Worm (Caenorhabditis elegans): ENCODE data around the gene Y26G10.6.
A peak's percentile ranks its signal among the peaks of the same experiment; 100 is the strongest.

Y26G10.6 gene

ce11 chrV:17723142-17723781 is 23.5 kb downstream of the Y26G10.6 start:
- TF ChIP-seq mdl-1 (tag; optimal IDR thresholded peaks at IDR 0.05) (peak in 1 of 2 experiments; percentile 9), ceh-8 (GFP tag; optimal IDR thresholded peaks at IDR 0.05) (no peak), nhr-19 (GFP tag; conservative IDR thresholded peaks at IDR 0.05) (peak; percentile 73), hlh-4 (tag; optimal IDR thresholded peaks at IDR 0.05) (no peak), sup-37 (GFP tag; optimal IDR thresholded peaks at IDR 0.05) (no peak), zip-4 (GFP tag; optimal IDR thresholded peaks at IDR 0.05) (no peak), nhr-12 (tag; optimal IDR thresholded peaks at IDR 0.05) (no peak), pag-3 (tag; optimal IDR thresholded peaks at IDR 0.05; ENCODE audit: borderline replicate concordance, insufficient read depth) (no peak), dsc-1 (tag; optimal IDR thresholded peaks at IDR 0.05) (no peak), elt-2 (tag; optimal IDR thresholded peaks at IDR 0.05) (peak; percentile 17), lin-14 (GFP tag; optimal IDR thresholded peaks at IDR 0.05) (peak; percentile 19), nhr-85 (tag) (peak; percentile 76), fos-1 (tag; optimal IDR thresholded peaks at IDR 0.05) (no peak), blmp-1 (tag; optimal IDR thresholded peaks at IDR 0.05) (peak; percentile 49), nhr-77 (tag; optimal IDR thresholded peaks at IDR 0.05) (no peak), nhr-20 (tag; optimal IDR thresholded peaks at IDR 0.05) (peak; percentile 17), elt-3 (tag; optimal IDR thresholded peaks at IDR 0.05) (peak in 2 of 6 experiments; percentile 4 to 19)

DNA sequence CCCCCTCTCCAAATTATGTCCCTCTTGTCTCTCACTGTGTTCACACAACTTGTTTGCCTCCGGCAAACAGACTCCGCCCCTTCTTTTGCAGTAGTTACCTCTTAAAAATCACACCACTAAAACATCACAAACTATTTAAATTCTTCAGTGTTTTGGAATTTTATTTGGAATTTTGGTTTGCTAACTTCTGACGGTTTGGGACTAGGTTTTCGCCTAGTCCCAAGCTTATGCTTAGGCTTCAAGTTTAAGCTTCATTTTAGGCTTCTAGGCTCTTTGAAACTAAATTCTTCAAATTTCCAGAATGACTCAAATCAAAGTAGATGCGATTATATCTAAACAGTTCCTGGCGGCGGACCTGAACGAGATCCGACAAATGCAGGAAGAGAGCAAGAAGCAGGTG is 24.9 kb downstream of the Y26G10.6 start, which contains the start of gene fat-5:
TSS of gene fat-5 (plus strand) at position 301 of the 400 bp plus-strand sequence.
- no peak for TF ChIP-seq lin-39 (tag; optimal IDR thresholded peaks at IDR 0.05)
- TF ChIP-seq skn-1 (tag; optimal IDR thresholded peaks at IDR 0.05), result no peak
- TF ChIP-seq pag-3 (tag; optimal IDR thresholded peaks at IDR 0.05; ENCODE audit: borderline replicate concordance, insufficient read depth), result no peak
- no peak for TF ChIP-seq C04F5.9 (tag; optimal IDR thresholded peaks at IDR 0.05)
- no peak for TF ChIP-seq dpl-1 (GFP tag; optimal IDR thresholded peaks at IDR 0.05)

DNA sequence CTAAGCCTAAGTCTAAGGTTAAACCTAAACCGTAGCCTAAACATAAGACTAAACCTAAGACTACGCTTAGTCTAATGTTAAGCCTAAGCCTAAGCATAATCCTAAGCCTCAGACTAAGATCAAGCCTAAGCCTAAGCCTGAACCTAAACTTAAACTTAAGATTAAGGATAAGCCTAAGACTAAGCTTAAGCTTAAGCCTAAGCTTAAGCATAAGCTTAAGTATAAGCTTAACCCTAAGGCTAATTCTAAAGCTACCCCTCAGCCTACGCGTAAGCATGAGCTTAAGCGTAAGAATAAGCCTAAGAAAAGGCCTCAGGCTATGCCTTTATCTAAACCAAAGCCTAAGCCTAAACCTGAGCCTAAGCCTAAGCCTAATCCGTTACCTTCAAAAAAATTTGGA is 28.6 kb downstream of the Y26G10.6 start:
- TF ChIP-seq ets-5 (GFP tag; IDR thresholded peaks at IDR 0.05) (no peak), lsy-2 (tag; optimal IDR thresholded peaks at IDR 0.05) (no peak), nhr-85 (tag) (no peak), swsn-7 (tag; optimal IDR thresholded peaks at IDR 0.05) (no peak), nhr-84 (tag; optimal IDR thresholded peaks at IDR 0.05) (no peak), Y116A8C.19 (tag; optimal IDR thresholded peaks at IDR 0.05; ENCODE audit: borderline replicate concordance) (no peak), nhr-19 (GFP tag; conservative IDR thresholded peaks at IDR 0.05) (no peak)

- TF ChIP-seq lin-14 (GFP tag; optimal IDR thresholded peaks at IDR 0.05) (peak; percentile 53), lin-39 (tag; optimal IDR thresholded peaks at IDR 0.05) (peak; percentile 68), xbp-1 (tag; optimal IDR thresholded peaks at IDR 0.05) (no peak), ztf-11 (tag; optimal IDR thresholded peaks at IDR 0.05) (no peak), mab-9 (GFP tag; IDR thresholded peaks at IDR 0.05) (no peak), aly-2 (tag; optimal IDR thresholded peaks at IDR 0.05) (no peak), lir-3 (tag; optimal IDR thresholded peaks at IDR 0.05; ENCODE audit: poor library complexity) (no peak), sox-4 (tag; optimal IDR thresholded peaks at IDR 0.05) (no peak), elt-2 (tag; optimal IDR thresholded peaks at IDR 0.05) (no peak), skn-1 (tag; optimal IDR thresholded peaks at IDR 0.05) (no peak), jun-1 (tag; optimal IDR thresholded peaks at IDR 0.05) (no peak), nhr-20 (tag; optimal IDR thresholded peaks at IDR 0.05) (peak; percentile 4), mep-1 (tag; optimal IDR thresholded peaks at IDR 0.05) (no peak), zip-4 (GFP tag; optimal IDR thresholded peaks at IDR 0.05) (no peak), nhr-77 (tag; optimal IDR thresholded peaks at IDR 0.05) (no peak), unc-62 (GFP tag; optimal IDR thresholded peaks at IDR 0.05) (no peak), irx-1 (tag; optimal IDR thresholded peaks at IDR 0.05) (no peak), dpl-1 (GFP tag; optimal IDR thresholded peaks at IDR 0.05) (no peak), blmp-1 (tag; optimal IDR thresholded peaks at IDR 0.05) (no peak), nhr-76 (tag; optimal IDR thresholded peaks at IDR 0.05) (no peak), vab-15 (tag; optimal IDR thresholded peaks at IDR 0.05) (peak; percentile 69), nhr-90 (tag; optimal IDR thresholded peaks at IDR 0.05; ENCODE audit: poor library complexity) (no peak), lsy-2 (tag; optimal IDR thresholded peaks at IDR 0.05) (peak in 1 of 2 experiments; percentile 32), ceh-90 (tag; optimal IDR thresholded peaks at IDR 0.05) (no peak), rnt-1 (tag; optimal IDR thresholded peaks at IDR 0.05) (peak; percentile 74), nhr-84 (tag; optimal IDR thresholded peaks at IDR 0.05) (no peak), lin-15B (tag; optimal IDR thresholded peaks at IDR 0.05) (no peak), F16B12.6 (tag; optimal IDR thresholded peaks at IDR 0.05) (no peak), alr-1 (tag; optimal IDR thresholded peaks at IDR 0.05; ENCODE audit: borderline replicate concordance) (no peak), sup-37 (GFP tag; optimal IDR thresholded peaks at IDR 0.05) (no peak)
These were observed 29.0 kb downstream of the Y26G10.6 start for ce11 chrV:17728757-17729156.
